Worm (Caenorhabditis elegans) whole organism, L1 larva: ENCODE measurements around the gene ula-1.

Source experiments
- ama-1 ChIP-seq: fragments of 150-350 bp; optimal IDR thresholded peaks from 2 replicates; lab custom pipeline; 2014
- efl-1 ChIP-seq, 4 experiments: fragments of 150-350 bp; optimal IDR thresholded peaks in 3 of 4; peaks in 1 of 4; 1 replicate in 1 of 4; 2 replicates in 3 of 4; lab custom pipeline; 2014; ENCODE audit warnings: missing biosample characterization in 2 of 4, missing genetic modification characterization in 2 of 4, missing genetic modification reagents in 2 of 4
- egl-27 ChIP-seq, 2 experiments: fragments of 150-350 bp in 1 of 2; sonication (generic microtip); optimal IDR thresholded peaks; 3 replicates each; lab custom pipeline; 2017 to 2018; ENCODE audit warnings: missing biosample characterization in 2 of 2, missing genetic modification characterization in 2 of 2, missing genetic modification reagents in 2 of 2
- fos-1 ChIP-seq: fragments of 150-350 bp; optimal IDR thresholded peaks from 2 replicates; lab custom pipeline; 2014; ENCODE audit warnings: missing biosample characterization, missing genetic modification characterization
- nhr-11 ChIP-seq: fragments of 150-350 bp; optimal IDR thresholded peaks from 2 replicates; lab custom pipeline; 2014; ENCODE audit warnings: missing biosample characterization, missing genetic modification characterization
- nhr-77 ChIP-seq: fragments of 150-350 bp; optimal IDR thresholded peaks from 2 replicates; lab custom pipeline; 2014; ENCODE audit warnings: missing biosample characterization, missing genetic modification characterization
- unc-62 ChIP-seq: fragments of 150-350 bp; optimal IDR thresholded peaks from 2 replicates; lab custom pipeline; 2014; ENCODE audit warnings: missing biosample characterization, missing genetic modification reagents, missing genetic modification characterization

DNA sequence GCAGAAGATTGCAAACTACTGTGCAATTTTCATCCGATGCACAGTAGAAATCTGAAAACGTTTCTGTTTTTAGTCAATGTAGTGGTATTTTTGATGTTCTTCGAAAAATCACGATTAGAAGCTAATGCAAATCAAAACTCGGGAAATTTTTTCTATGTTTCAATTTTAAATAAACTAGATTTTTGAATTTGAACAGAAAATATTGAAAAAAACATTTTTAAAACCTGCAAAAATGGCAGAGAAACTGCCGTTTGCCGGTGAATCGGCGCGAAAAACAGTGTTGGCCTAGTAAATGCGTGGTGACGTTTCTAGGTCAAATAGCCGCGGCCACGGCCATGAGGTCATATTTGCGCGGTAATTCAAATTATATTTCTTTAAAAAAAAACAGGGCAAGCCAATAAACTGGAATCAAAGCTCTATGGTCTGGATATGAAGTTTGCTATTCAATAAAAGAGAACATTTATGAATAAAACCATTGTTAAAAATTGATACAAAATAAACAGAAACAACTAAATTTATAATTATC lies 10.1 kb upstream of the ula-1 start, which contains the start of gene set-2:
- no peak for TF ChIP-seq nhr-11 (tag; lab: Kevin White, UChicago)
- TF ChIP-seq ama-1 (lab: Kevin White, UChicago): no peak
- no peak for TF ChIP-seq egl-27 (tag; optimal IDR thresholded peaks at IDR 0.05; lab: Kevin White, UChicago)
- no peak for TF ChIP-seq unc-62 (GFP tag; lab: Kevin White, UChicago)
- peak; percentile 93 to 95 for TF ChIP-seq efl-1 (optimal IDR thresholded peaks at IDR 0.05; lab: Kevin White, UChicago)
- peak; percentile 93 to 99 for TF ChIP-seq efl-1 (GFP tag; optimal IDR thresholded peaks at IDR 0.05 in 1 of 2; lab: Kevin White, UChicago)
- TF ChIP-seq fos-1 (tag; lab: Kevin White, UChicago): no peak
- TF ChIP-seq nhr-77 (tag; lab: Kevin White, UChicago): peak; percentile 30
